Fruit fly (Drosophila melanogaster) whole organism, embryonic: ENCODE measurements around the gene CG7367.
A peak's percentile ranks its signal among the peaks of the same experiment; 100 is the strongest.

Experiments used
- CG10267 ChIP-seq: fragments of 200-800 bp; sonication (Bioruptor generic); optimal IDR thresholded peaks from 2 replicates; lab custom pipeline; 2018; ENCODE audit warnings: missing biosample characterization, mild to moderate bottlenecking, missing genetic modification characterization, moderate library complexity
- CG10543 ChIP-seq: fragments of 200-800 bp; sonication (Bioruptor generic); optimal IDR thresholded peaks from 3 replicates; lab custom pipeline; 2017; ENCODE audit warnings: missing biosample characterization, mild to moderate bottlenecking, missing genetic modification characterization, moderate library complexity
- CG11093 ChIP-seq: fragments of 200-800 bp; sonication (Bioruptor generic); IDR thresholded peaks from 3 replicates; pipeline ENCODE4 v1.3.6; 2022; ENCODE audit warnings: missing biosample characterization, missing genetic modification characterization
- CG11398 ChIP-seq: fragments of 200-800 bp; sonication (Bioruptor generic); optimal IDR thresholded peaks from 2 replicates; lab custom pipeline; 2016; ENCODE audit warnings: missing biosample characterization, missing genetic modification characterization
- CG12769 ChIP-seq: fragments of 200-800 bp; sonication (Bioruptor generic); optimal IDR thresholded peaks from 2 replicates; lab custom pipeline; 2019; ENCODE audit warnings: missing biosample characterization, mild to moderate bottlenecking, missing genetic modification characterization, moderate library complexity
- CG13123 ChIP-seq: fragments of 200-800 bp; sonication (Bioruptor generic); optimal IDR thresholded peaks from 2 replicates; lab custom pipeline; 2016; ENCODE audit warnings: missing biosample characterization, missing genetic modification characterization
- CG14441 ChIP-seq: fragments of 200-800 bp; sonication (Bioruptor generic); IDR thresholded peaks from 2 replicates; pipeline ENCODE4 v1.3.6; 2022; ENCODE audit warnings: missing biosample characterization, missing genetic modification characterization
- CG14667 ChIP-seq: fragments of 200-800 bp; sonication (Bioruptor generic); IDR thresholded peaks from 2 replicates; pipeline ENCODE4 v1.3.6; 2022; ENCODE audit warnings: missing biosample characterization, missing genetic modification characterization
- CG14710 ChIP-seq: fragments of 200-800 bp; sonication (Bioruptor generic); optimal IDR thresholded peaks from 3 replicates; lab custom pipeline; 2019; ENCODE audit warnings: missing biosample characterization, mild to moderate bottlenecking, missing genetic modification characterization, moderate library complexity
- CG1529 ChIP-seq: fragments of 200-800 bp; sonication (Bioruptor generic); optimal IDR thresholded peaks from 3 replicates; lab custom pipeline; 2018; ENCODE audit warnings: missing biosample characterization, missing genetic modification characterization
- CG15514 ChIP-seq: fragments of 200-800 bp; sonication (Bioruptor generic); optimal IDR thresholded peaks from 3 replicates; lab custom pipeline; 2017; ENCODE audit warnings: missing biosample characterization, missing genetic modification characterization, mild to moderate bottlenecking, moderate library complexity, missing genetic modification reagents
- CG1647 ChIP-seq: fragments of 200-800 bp; sonication (Bioruptor generic); optimal IDR thresholded peaks from 3 replicates; lab custom pipeline; 2016; ENCODE audit warnings: missing biosample characterization, missing genetic modification characterization
- CG2116 ChIP-seq: fragments of 200-800 bp; sonication (Bioruptor generic); optimal IDR thresholded peaks from 3 replicates; lab custom pipeline; 2018; ENCODE audit warnings: missing biosample characterization, mild to moderate bottlenecking, missing genetic modification characterization
- CG34224 ChIP-seq: fragments of 200-800 bp; sonication (Bioruptor generic); IDR thresholded peaks from 3 replicates; pipeline ENCODE4 v1.3.6; 2022; ENCODE audit warnings: missing biosample characterization, missing genetic modification characterization; ENCODE audit not compliant: partially characterized antibody
- CG4404 ChIP-seq: fragments of 200-800 bp; sonication (Bioruptor generic); IDR thresholded peaks from 2 replicates; pipeline ENCODE4 v1.3.6; 2022; ENCODE audit warnings: missing biosample characterization, missing genetic modification characterization
- CG6272 ChIP-seq: fragments of 200-800 bp; sonication (Bioruptor generic); IDR thresholded peaks from 2 replicates; pipeline ENCODE4 v1.3.6; 2022; ENCODE audit warnings: missing biosample characterization, missing genetic modification characterization
- CG7556 ChIP-seq: fragments of 200-800 bp; sonication (Bioruptor generic); optimal IDR thresholded peaks from 2 replicates; lab custom pipeline; 2017; ENCODE audit warnings: missing biosample characterization, mild to moderate bottlenecking, missing genetic modification characterization
- CG9437 ChIP-seq: fragments of 200-800 bp; sonication (Bioruptor generic); optimal IDR thresholded peaks from 2 replicates; lab custom pipeline; 2018; ENCODE audit warnings: missing biosample characterization, mild to moderate bottlenecking, missing genetic modification characterization
- CG9932 ChIP-seq: fragments of 200-800 bp; sonication (Bioruptor generic); IDR thresholded peaks from 2 replicates; pipeline ENCODE4 v1.3.6; 2022; ENCODE audit warnings: missing biosample characterization, missing genetic modification characterization
- D19B ChIP-seq: fragments of 200-800 bp; sonication (Bioruptor generic); optimal IDR thresholded peaks from 2 replicates; lab custom pipeline; 2017; ENCODE audit warnings: missing biosample characterization, mild to moderate bottlenecking, missing genetic modification characterization
- Dp ChIP-seq: fragments of 200-800 bp; sonication (Bioruptor generic); optimal IDR thresholded peaks from 2 replicates; lab custom pipeline; 2018; ENCODE audit warnings: missing biosample characterization, mild to moderate bottlenecking, missing genetic modification characterization, moderate library complexity
- Gug ChIP-seq: fragments of 200-800 bp; sonication (Bioruptor generic); IDR thresholded peaks from 4 replicates; pipeline ENCODE4 v1.3.6; 2022; ENCODE audit warnings: missing biosample characterization, missing genetic modification characterization
- H15 ChIP-seq: fragments of 200-800 bp; sonication (Bioruptor generic); IDR thresholded peaks from 3 replicates; pipeline ENCODE4 v1.3.6; 2022; ENCODE audit warnings: missing biosample characterization, missing genetic modification characterization
- HLH54F ChIP-seq: fragments of 200-800 bp; sonication (Bioruptor generic); optimal IDR thresholded peaks from 3 replicates; lab custom pipeline; 2016; ENCODE audit warnings: missing biosample characterization, missing genetic modification characterization
- Hr3 ChIP-seq: fragments of 200-800 bp; sonication (Bioruptor generic); optimal IDR thresholded peaks from 3 replicates; lab custom pipeline; 2016; ENCODE audit warnings: missing biosample characterization, missing genetic modification characterization
- Jarid2 ChIP-seq: fragments of 200-800 bp; sonication (Bioruptor generic); optimal IDR thresholded peaks from 3 replicates; lab custom pipeline; 2017; ENCODE audit warnings: mild to moderate bottlenecking, missing biosample characterization, missing genetic modification reagents, missing genetic modification characterization
- Mad ChIP-seq: fragments of 200-800 bp; sonication (Bioruptor generic); optimal IDR thresholded peaks from 2 replicates; lab custom pipeline; 2016; ENCODE audit warnings: missing biosample characterization, missing genetic modification characterization
- Oli ChIP-seq: fragments of 200-800 bp; sonication (Bioruptor generic); optimal IDR thresholded peaks from 2 replicates; lab custom pipeline; 2018; ENCODE audit warnings: missing biosample characterization, mild to moderate bottlenecking, missing genetic modification characterization, moderate library complexity
- Sry-δ ChIP-seq: fragments of 200-800 bp; sonication (Bioruptor generic); optimal IDR thresholded peaks from 2 replicates; lab custom pipeline; 2016; ENCODE audit warnings: missing biosample characterization, missing genetic modification characterization
- Ssrp ChIP-seq: fragments of 200-800 bp; sonication (Bioruptor generic); optimal IDR thresholded peaks from 2 replicates; lab custom pipeline; 2018; ENCODE audit warnings: missing biosample characterization, mild to moderate bottlenecking, missing genetic modification characterization, moderate library complexity
- Stat92E ChIP-seq, 3 experiments: fragments of >200 bp in 2 of 3; fragments of 200-800 bp in 1 of 3; sonication (Bioruptor generic) in 1 of 3; optimal IDR thresholded peaks; 2 replicates each; lab custom pipeline; 2017 to 2019; ENCODE audit warnings: missing biosample characterization in 3 of 3, missing genetic modification characterization in 3 of 3, mild to moderate bottlenecking in 1 of 3, moderate library complexity in 1 of 3
- abd-A ChIP-seq: fragments of 200-800 bp; sonication (Bioruptor generic); optimal IDR thresholded peaks from 3 replicates; lab custom pipeline; 2019; ENCODE audit warnings: missing biosample characterization, mild to moderate bottlenecking, missing genetic modification characterization, moderate library complexity
- ato ChIP-seq: fragments of 200-800 bp; sonication (Bioruptor generic); IDR thresholded peaks from 2 replicates; pipeline ENCODE4 v1.3.6; 2022; ENCODE audit warnings: missing biosample characterization, missing genetic modification characterization; ENCODE audit not compliant: partially characterized antibody
- chm ChIP-seq: fragments of 200-800 bp; sonication (Bioruptor generic); IDR thresholded peaks from 2 replicates; pipeline ENCODE4 v1.3.6; 2022; ENCODE audit warnings: missing biosample characterization, missing genetic modification characterization
- ewg ChIP-seq: fragments of 200-800 bp; sonication (Bioruptor generic); optimal IDR thresholded peaks from 3 replicates; lab custom pipeline; 2017; ENCODE audit warnings: mild to moderate bottlenecking, missing biosample characterization, missing genetic modification reagents, missing genetic modification characterization
- fd64A ChIP-seq: fragments of 200-800 bp; sonication (Bioruptor generic); optimal IDR thresholded peaks from 3 replicates; lab custom pipeline; 2018; ENCODE audit warnings: missing biosample characterization, mild to moderate bottlenecking, missing genetic modification characterization
- gfzf ChIP-seq: fragments of 200-800 bp; sonication (Bioruptor generic); optimal IDR thresholded peaks from 2 replicates; lab custom pipeline; 2016; ENCODE audit warnings: missing biosample characterization, mild to moderate bottlenecking, missing genetic modification characterization, moderate library complexity
- hbn ChIP-seq: fragments of 200-800 bp; sonication (Bioruptor generic); IDR thresholded peaks from 2 replicates; pipeline ENCODE4 v1.3.6; 2022; ENCODE audit warnings: missing biosample characterization, missing genetic modification characterization; ENCODE audit not compliant: partially characterized antibody
- inv ChIP-seq: fragments of 200-800 bp; sonication (Bioruptor generic); IDR thresholded peaks from 2 replicates; pipeline ENCODE4 v1.3.6; 2022; ENCODE audit warnings: missing biosample characterization, missing genetic modification characterization; ENCODE audit not compliant: partially characterized antibody
- klu ChIP-seq: fragments of 200-800 bp; sonication (Bioruptor generic); IDR thresholded peaks from 2 replicates; pipeline ENCODE4 v1.3.6; 2022; ENCODE audit warnings: missing biosample characterization, missing genetic modification characterization
- lola ChIP-seq, 3 experiments: fragments of >200 bp in 2 of 3; fragments of 200-800 bp in 1 of 3; sonication (Bioruptor generic) in 1 of 3; optimal IDR thresholded peaks; 2 replicates each; lab custom pipeline; 2017 to 2019; ENCODE audit warnings: missing biosample characterization in 3 of 3, missing genetic modification characterization in 3 of 3, mild to moderate bottlenecking in 1 of 3, moderate library complexity in 1 of 3
- pho ChIP-seq: fragments of 200-800 bp; sonication (Bioruptor generic); optimal IDR thresholded peaks from 2 replicates; lab custom pipeline; 2016; ENCODE audit warnings: missing biosample characterization, missing genetic modification characterization
- phol ChIP-seq: fragments of 200-800 bp; sonication (Bioruptor generic); optimal IDR thresholded peaks from 3 replicates; lab custom pipeline; 2018; ENCODE audit warnings: missing biosample characterization, mild to moderate bottlenecking, missing genetic modification characterization, moderate library complexity
- pum ChIP-seq: fragments of 200-800 bp; sonication (Bioruptor generic); optimal IDR thresholded peaks from 2 replicates; lab custom pipeline; 2016; ENCODE audit warnings: missing biosample characterization, missing genetic modification characterization
- repo ChIP-seq: fragments of 200-800 bp; sonication (Bioruptor generic); optimal IDR thresholded peaks from 2 replicates; lab custom pipeline; 2016; ENCODE audit warnings: missing biosample characterization, missing genetic modification characterization
- sna ChIP-seq: fragments of 200-800 bp; sonication (Bioruptor generic); IDR thresholded peaks from 2 replicates; pipeline ENCODE4 v1.3.6; 2022; ENCODE audit warnings: missing biosample characterization, missing genetic modification characterization; ENCODE audit not compliant: partially characterized antibody
- stwl ChIP-seq: fragments of 200-800 bp; sonication (Bioruptor generic); optimal IDR thresholded peaks from 3 replicates; lab custom pipeline; 2018; ENCODE audit warnings: missing biosample characterization, mild to moderate bottlenecking, missing genetic modification characterization, moderate library complexity
- tap ChIP-seq: fragments of 200-800 bp; optimal IDR thresholded peaks from 3 replicates; lab custom pipeline; 2019; ENCODE audit warnings: missing biosample characterization, mild to moderate bottlenecking, missing genetic modification characterization, moderate library complexity
- wek ChIP-seq: fragments of 200-800 bp; sonication (Bioruptor generic); optimal IDR thresholded peaks from 3 replicates; lab custom pipeline; 2018; ENCODE audit warnings: missing biosample characterization, mild to moderate bottlenecking, missing genetic modification characterization, moderate library complexity
- z ChIP-seq: fragments of 200-800 bp; sonication (Bioruptor generic); IDR thresholded peaks from 3 replicates; pipeline ENCODE4 v1.3.6; 2022; ENCODE audit warnings: missing biosample characterization, missing genetic modification characterization
- zfh1 ChIP-seq: fragments of 200-800 bp; sonication (Bioruptor generic); IDR thresholded peaks from 3 replicates; pipeline ENCODE4 v1.3.6; 2022; ENCODE audit warnings: missing biosample characterization, missing genetic modification characterization

The CG7367 gene

dm6 chr2L:8040872-8041271, 1.3 kb upstream of the CG7367 start, which contains the start of gene CCDC53 (continued):
- peak; percentile 12 for TF ChIP-seq CG14710 (tag; lab: Kevin White, UChicago)
- no peak for TF ChIP-seq CG1647 (GFP tag; lab: Kevin White, UChicago)
- no peak for TF ChIP-seq CG14667 (GFP tag; lab: Robert Waterston, UW)
- peak; percentile 19 for TF ChIP-seq CG10267
- TF ChIP-seq CG10543 (GFP tag; lab: Kevin White, UChicago): no peak
- no peak for TF ChIP-seq ato
- TF ChIP-seq D19B (GFP tag; lab: Kevin White, UChicago): no peak
- peak; percentile 17 for TF ChIP-seq CG15514
- no peak for TF ChIP-seq sna (GFP tag; lab: Robert Waterston, UW)
- TF ChIP-seq klu (GFP tag; lab: Robert Waterston, UW): no peak
- no peak for TF ChIP-seq tap (tag; lab: Kevin White, UChicago)
- TF ChIP-seq z (GFP tag; lab: Robert Waterston, UW): no peak
- TF ChIP-seq CG2116 (GFP tag; lab: Kevin White, UChicago): no peak
- no peak for TF ChIP-seq inv (GFP tag; lab: Robert Waterston, UW)
- TF ChIP-seq CG14441 (GFP tag; lab: Robert Waterston, UW): no peak
- TF ChIP-seq gfzf: peak; percentile 82
- TF ChIP-seq CG13123 (GFP tag; lab: Kevin White, UChicago): no peak
- TF ChIP-seq H15 (GFP tag; lab: Robert Waterston, UW): no peak
- no peak for TF ChIP-seq CG4404 (GFP tag; lab: Robert Waterston, UW)
- no peak for TF ChIP-seq CG11398
- no peak for TF ChIP-seq Ssrp (tag; lab: Kevin White, UChicago)
- TF ChIP-seq fd64A (GFP tag; lab: Kevin White, UChicago): no peak
- TF ChIP-seq abd-A: no peak
- TF ChIP-seq wek (GFP tag; lab: Kevin White, UChicago): no peak
- TF ChIP-seq chm: no peak
- TF ChIP-seq Stat92E (GFP tag; optimal IDR thresholded peaks at IDR 0.05; lab: Kevin White, UChicago): no peak
- TF ChIP-seq pum (GFP tag; lab: Kevin White, UChicago): no peak
- no peak for TF ChIP-seq Sry-δ (GFP tag; lab: Kevin White, UChicago)
- no peak for TF ChIP-seq lola (GFP tag; optimal IDR thresholded peaks at IDR 0.05; lab: Kevin White, UChicago)
- no peak for TF ChIP-seq CG1529 (GFP tag; lab: Kevin White, UChicago)
- peak; percentile 29 for TF ChIP-seq stwl
- TF ChIP-seq CG12769 (tag; lab: Kevin White, UChicago): no peak
- no peak for TF ChIP-seq zfh1 (GFP tag; lab: Robert Waterston, UW)
- TF ChIP-seq Jarid2 (GFP tag; lab: Kevin White, UChicago): no peak
- no peak for TF ChIP-seq Gug (GFP tag; lab: Robert Waterston, UW)
- no peak for TF ChIP-seq pho
- TF ChIP-seq Mad (GFP tag; lab: Kevin White, UChicago): no peak
- TF ChIP-seq ewg: no peak
- peak; percentile 92 for TF ChIP-seq Dp (GFP tag; lab: Kevin White, UChicago)
- no peak for TF ChIP-seq CG11093 (GFP tag; lab: Robert Waterston, UW)
- no peak for TF ChIP-seq phol
- TF ChIP-seq repo (GFP tag; lab: Kevin White, UChicago): no peak
- no peak for TF ChIP-seq CG7556 (GFP tag; lab: Kevin White, UChicago)
- TF ChIP-seq CG9437 (GFP tag; lab: Kevin White, UChicago): no peak
- TF ChIP-seq Hr3: no peak
- no peak for TF ChIP-seq Oli (tag; lab: Kevin White, UChicago)
- TF ChIP-seq hbn (GFP tag; lab: Robert Waterston, UW): peak; percentile 33; the same call in 1 of the 2 replicates
- no peak for TF ChIP-seq HLH54F (GFP tag; lab: Kevin White, UChicago)
- peak; percentile 21; the same call in 1 of the 3 replicates for TF ChIP-seq CG34224
- no peak for TF ChIP-seq CG6272 (GFP tag; lab: Robert Waterston, UW)
- no peak for TF ChIP-seq CG9932 (GFP tag; lab: Robert Waterston, UW)
